Fruit fly (Drosophila melanogaster): Measurements from ENCODE around the gene CG42729.

DNA sequence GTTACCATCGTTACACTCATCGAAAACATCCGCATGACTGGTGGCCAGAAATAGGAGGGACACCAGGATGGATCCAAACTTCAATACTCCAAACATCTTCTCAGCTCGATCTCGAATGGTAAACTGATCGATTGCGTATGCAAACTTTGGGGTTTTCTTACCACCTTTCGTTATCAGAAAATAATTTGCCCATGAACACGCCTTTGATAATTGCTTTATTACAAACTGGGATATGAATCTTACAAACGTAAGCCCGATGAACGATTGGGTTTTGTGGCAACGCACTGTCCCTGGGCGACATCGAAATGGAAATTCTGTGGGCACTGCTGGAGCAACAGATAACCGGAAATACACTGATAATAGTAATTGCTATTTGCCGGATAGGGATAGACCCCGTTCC, 604 bp downstream of the CG42729 start, which contains the start of gene CG33985:
- no peak for TF ChIP-seq CG3407 (GFP tag; optimal IDR thresholded peaks at IDR 0.05)
- TF ChIP-seq tin (GFP tag; optimal IDR thresholded peaks at IDR 0.05), result no peak
- TF ChIP-seq Spps (tag; optimal IDR thresholded peaks at IDR 0.05), result no peak
- no peak for TF ChIP-seq mirr (GFP tag; optimal IDR thresholded peaks at IDR 0.05)
- no peak for TF ChIP-seq dm (GFP tag; optimal IDR thresholded peaks at IDR 0.05)
- TF ChIP-seq usp (GFP tag; optimal IDR thresholded peaks at IDR 0.05), result no peak
- TF ChIP-seq sna (GFP tag; IDR thresholded peaks at IDR 0.05; ENCODE audit: partially characterized antibody), result no peak
- TF ChIP-seq Dll (GFP tag; IDR thresholded peaks at IDR 0.05; ENCODE audit: partially characterized antibody), result no peak
- no peak for TF ChIP-seq Side (GFP tag; optimal IDR thresholded peaks at IDR 0.05)
- TF ChIP-seq Lhr (GFP tag; optimal IDR thresholded peaks at IDR 0.05), result no peak
- TF ChIP-seq bcd (GFP tag; optimal IDR thresholded peaks at IDR 0.05), result no peak
- TF ChIP-seq CG17359 (tag; optimal IDR thresholded peaks at IDR 0.05), result no peak

Measured in whole organism, embryonic.